Worm (Caenorhabditis elegans): ENCODE results near the gene Y49E10.4.

Y49E10.4 gene

DNA sequence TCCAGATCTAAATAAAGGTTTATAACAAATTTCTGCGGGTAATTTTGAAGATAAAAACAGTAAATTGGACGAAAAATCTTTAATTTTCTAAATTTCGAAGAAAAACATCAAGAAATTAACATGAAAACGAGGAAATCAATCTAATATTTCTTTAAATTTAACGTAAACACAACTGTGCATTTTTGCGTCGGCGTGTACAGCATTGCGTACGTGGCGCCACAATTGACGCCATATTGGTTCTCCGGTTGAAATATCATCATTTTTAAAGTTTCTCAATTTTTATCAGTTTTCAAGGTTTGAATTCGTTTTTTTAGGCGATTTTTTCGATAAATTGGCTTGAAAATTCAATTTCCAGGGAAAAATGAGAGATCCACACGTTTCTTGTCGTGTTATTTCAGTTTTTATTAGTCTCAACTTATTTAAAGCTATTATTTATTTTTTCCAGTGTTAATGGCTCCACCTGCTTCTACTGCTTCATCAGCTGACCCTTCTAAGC lies 13.6 kb downstream of the Y49E10.4 start, which contains the start of gene rpt-6 (continued):
- TF ChIP-seq snpc-4 (GFP tag; optimal IDR thresholded peaks at IDR 0.05), result peak; percentile 5
- TF ChIP-seq snpc-4 (tag; optimal IDR thresholded peaks at IDR 0.05), result no peak
- TF ChIP-seq sptf-2 (GFP tag; optimal IDR thresholded peaks at IDR 0.05), result no peak
- TF ChIP-seq sdz-38 (tag; optimal IDR thresholded peaks at IDR 0.05), result no peak
- no peak for TF ChIP-seq fkh-3 (tag; optimal IDR thresholded peaks at IDR 0.05)
- TF ChIP-seq ceh-91 (GFP tag; IDR thresholded peaks at IDR 0.05), result no peak
- TF ChIP-seq tbx-9 (tag; optimal IDR thresholded peaks at IDR 0.05; ENCODE audit: borderline replicate concordance), result no peak
- TF ChIP-seq lin-35 (GFP tag; optimal IDR thresholded peaks at IDR 0.05), result peak in 1 of 3 experiments; percentile 45
- TF ChIP-seq ceh-100 (GFP tag; IDR thresholded peaks at IDR 0.05), result peak; percentile 26; the same call in 1 of the 2 replicates
- TF ChIP-seq ztf-28 (GFP tag; IDR thresholded peaks at IDR 0.05), result no peak
- no peak for TF ChIP-seq cebp-1 (GFP tag; IDR thresholded peaks at IDR 0.05)
- TF ChIP-seq cebp-1 (tag; optimal IDR thresholded peaks at IDR 0.05), result peak; percentile 30
- no peak for TF ChIP-seq egl-44 (GFP tag; IDR thresholded peaks at IDR 0.05)
- TF ChIP-seq hsf-1 (GFP tag; IDR thresholded peaks at IDR 0.05), result no peak
- no peak for TF ChIP-seq T07F8.4 (tag; optimal IDR thresholded peaks at IDR 0.05)
- TF ChIP-seq mxl-1 (tag; optimal IDR thresholded peaks at IDR 0.05), result no peak
- no peak for TF ChIP-seq athp-1 (tag; optimal IDR thresholded peaks at IDR 0.05)
- TF ChIP-seq pha-4 (tag; optimal IDR thresholded peaks at IDR 0.05), result no peak
- no peak for TF ChIP-seq Y95B8A.8 (GFP tag; IDR thresholded peaks at IDR 0.05)
- no peak for TF ChIP-seq F55B11.4 (tag; optimal IDR thresholded peaks at IDR 0.05; ENCODE audit: borderline replicate concordance, insufficient read depth)
- no peak for TF ChIP-seq lin-26 (GFP tag; IDR thresholded peaks at IDR 0.05)

DNA sequence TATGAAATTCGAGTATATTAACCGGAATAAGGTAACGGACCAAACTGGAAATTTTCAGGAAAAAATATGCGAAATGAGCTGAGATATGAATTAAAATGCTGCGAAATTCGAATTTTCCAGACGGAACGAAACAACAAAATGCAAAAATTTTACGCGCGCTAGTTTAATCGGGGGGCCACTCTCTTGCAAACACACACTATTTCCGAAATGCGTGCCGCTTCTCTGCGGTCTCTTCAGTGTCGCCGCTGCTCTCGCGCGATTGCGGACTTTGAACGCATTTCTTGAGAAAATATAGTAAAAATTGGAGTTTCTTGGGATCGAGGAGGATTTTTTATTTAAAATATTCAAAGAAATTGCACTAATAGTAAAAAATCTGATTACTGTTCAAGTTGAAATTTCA lies 14.1 kb downstream of the Y49E10.4 start:
- TF ChIP-seq mcd-1 (GFP tag; IDR thresholded peaks at IDR 0.05) (peak; percentile 42), snpc-3.4 (tag; optimal IDR thresholded peaks at IDR 0.05) (no peak), hmg-1.2 (GFP tag; IDR thresholded peaks at IDR 0.05) (peak; percentile 97), lin-54 (GFP tag; optimal IDR thresholded peaks at IDR 0.05) (peak; percentile 22), pbrm-1 (GFP tag; IDR thresholded peaks at IDR 0.05) (peak; percentile 72), efl-1 (GFP tag; optimal IDR thresholded peaks at IDR 0.05) (peak; percentile 26), Y79H2A.3 (GFP tag; conservative IDR thresholded peaks at IDR 0.05) (no peak), B0336.3 (GFP tag; IDR thresholded peaks at IDR 0.05) (no peak), cebp-1 (GFP tag; IDR thresholded peaks at IDR 0.05) (no peak), cebp-1 (tag; optimal IDR thresholded peaks at IDR 0.05) (peak; percentile 2), ceh-27 (GFP tag; optimal IDR thresholded peaks at IDR 0.05) (peak; percentile 6)

DNA sequence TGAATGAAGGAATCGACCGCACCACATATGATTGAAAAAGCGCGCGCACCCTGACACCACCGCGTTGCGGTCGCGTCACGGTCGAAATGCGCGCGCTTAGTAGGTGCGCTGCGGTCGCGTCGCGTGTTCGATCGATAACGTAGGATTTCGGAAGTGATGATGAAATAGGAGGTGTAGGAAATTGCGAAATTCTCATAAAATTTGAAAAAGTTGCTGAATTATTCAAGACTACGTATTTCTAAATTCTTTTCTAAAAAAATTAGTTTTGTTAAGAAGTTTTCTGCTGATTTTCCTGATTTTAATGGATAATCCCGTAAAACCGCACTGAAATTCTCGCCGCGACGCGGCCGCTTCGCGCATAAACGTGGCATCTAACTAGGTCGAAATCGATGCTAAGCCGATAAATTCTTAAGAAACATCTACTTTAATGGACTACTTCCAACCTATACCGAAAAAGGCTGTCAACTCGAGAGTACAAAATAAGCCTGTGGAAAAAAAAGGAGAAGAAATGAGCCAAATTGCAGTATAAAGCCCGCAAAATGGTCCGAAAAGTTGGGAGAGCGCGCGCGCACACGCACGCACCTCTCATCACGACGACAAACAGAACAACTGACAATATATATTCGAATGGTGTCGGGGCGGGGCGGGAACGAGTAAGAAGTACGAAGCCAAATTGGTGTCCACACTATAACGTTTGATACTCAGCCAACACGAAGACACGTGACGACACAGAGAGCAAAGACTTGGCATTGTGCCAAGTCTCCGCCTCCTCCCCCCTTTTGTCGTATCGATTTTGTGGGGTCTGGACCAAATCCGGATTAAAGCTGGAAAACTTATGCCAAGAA lies 14.9 kb downstream of the Y49E10.4 start, which contains the start of gene his-72:
Gene his-72 (minus strand): TSS at position 589 of the 845 bp plus-strand sequence.
- no peak for TF ChIP-seq hlh-26 (GFP tag; conservative IDR thresholded peaks at IDR 0.05)
- TF ChIP-seq tlf-1 (GFP tag; optimal IDR thresholded peaks at IDR 0.05), result no peak
- TF ChIP-seq T07F8.4 (tag; optimal IDR thresholded peaks at IDR 0.05), result no peak
- TF ChIP-seq rpc-1 (optimal IDR thresholded peaks at IDR 0.05), result no peak
- TF ChIP-seq rpc-1 (tag; optimal IDR thresholded peaks at IDR 0.05), result no peak
- no peak for TF ChIP-seq bed-2 (GFP tag; IDR thresholded peaks at IDR 0.05)
- TF ChIP-seq mxl-1 (tag; optimal IDR thresholded peaks at IDR 0.05), result no peak
- peak; percentile 38; the same call in 1 of the 2 replicates for TF ChIP-seq hmg-1.2 (GFP tag; IDR thresholded peaks at IDR 0.05)
- no peak for TF ChIP-seq Y56A3A.18 (GFP tag; IDR thresholded peaks at IDR 0.05)
- TF ChIP-seq attf-3 (GFP tag; conservative IDR thresholded peaks at IDR 0.05), result no peak
- peak; percentile 28; the same call in 1 of the 2 replicates for TF ChIP-seq mcd-1 (GFP tag; IDR thresholded peaks at IDR 0.05)
- TF ChIP-seq efl-1 (GFP tag; optimal IDR thresholded peaks at IDR 0.05), result peak; percentile 56
- TF ChIP-seq him-1 (tag; optimal IDR thresholded peaks at IDR 0.05), result no peak
- TF ChIP-seq ekl-4 (GFP tag; IDR thresholded peaks at IDR 0.05), result no peak; the same call in 1 of the 2 replicates
- no peak for TF ChIP-seq mes-4 (tag; optimal IDR thresholded peaks at IDR 0.05)
- no peak for TF ChIP-seq sptf-2 (GFP tag; optimal IDR thresholded peaks at IDR 0.05)
- TF ChIP-seq snpc-4 (GFP tag; optimal IDR thresholded peaks at IDR 0.05), result no peak
- peak in 1 of 4 experiments; percentile 4 for TF ChIP-seq snpc-4 (tag; optimal IDR thresholded peaks at IDR 0.05)
- no peak for TF ChIP-seq nhr-120 (GFP tag; IDR thresholded peaks at IDR 0.05)
- no peak for TF ChIP-seq ceh-27 (GFP tag; optimal IDR thresholded peaks at IDR 0.05)
- TF ChIP-seq lsy-27 (tag; optimal IDR thresholded peaks at IDR 0.05; ENCODE audit: borderline replicate concordance, insufficient read depth), result no peak
- TF ChIP-seq pha-4 (tag; optimal IDR thresholded peaks at IDR 0.05), result no peak
- no peak for TF ChIP-seq rec-8 (tag; optimal IDR thresholded peaks at IDR 0.05)
